Worm (Caenorhabditis elegans): ENCODE results near the gene str-31.

DNA sequence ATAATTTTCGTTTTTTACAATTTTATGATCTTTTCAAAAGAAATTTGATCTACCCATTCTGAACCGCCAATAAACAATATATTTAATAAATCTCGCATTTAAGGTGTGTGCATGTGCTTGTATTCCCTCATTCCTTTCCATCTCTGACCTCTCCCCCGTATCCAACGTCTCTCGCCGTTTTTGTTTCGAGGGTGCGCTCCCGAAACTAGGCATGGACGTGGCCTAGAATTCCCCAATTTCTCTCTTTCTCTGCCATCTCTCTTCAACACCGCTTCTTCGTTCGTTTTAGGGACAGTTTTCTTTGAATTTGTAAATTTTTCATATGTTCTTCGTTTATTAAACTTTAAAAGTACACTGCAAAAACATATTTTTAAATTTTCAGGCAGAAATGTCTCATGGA, 43.0 kb downstream of the str-31 start, which contains the start of gene F25E5.1:
- TF ChIP-seq tra-4 (tag; optimal IDR thresholded peaks at IDR 0.05) = no peak
- TF ChIP-seq ets-7 (tag; optimal IDR thresholded peaks at IDR 0.05) = no peak
- no peak for TF ChIP-seq sea-1 (GFP tag; conservative IDR thresholded peaks at IDR 0.05)
- peak; percentile 62; the same call in 1 of the 2 replicates for TF ChIP-seq tbx-37 (GFP tag; conservative IDR thresholded peaks at IDR 0.05)
